Fruit fly (Drosophila melanogaster): ENCODE data around the gene RpS5a.

Gene RpS5a

DNA sequence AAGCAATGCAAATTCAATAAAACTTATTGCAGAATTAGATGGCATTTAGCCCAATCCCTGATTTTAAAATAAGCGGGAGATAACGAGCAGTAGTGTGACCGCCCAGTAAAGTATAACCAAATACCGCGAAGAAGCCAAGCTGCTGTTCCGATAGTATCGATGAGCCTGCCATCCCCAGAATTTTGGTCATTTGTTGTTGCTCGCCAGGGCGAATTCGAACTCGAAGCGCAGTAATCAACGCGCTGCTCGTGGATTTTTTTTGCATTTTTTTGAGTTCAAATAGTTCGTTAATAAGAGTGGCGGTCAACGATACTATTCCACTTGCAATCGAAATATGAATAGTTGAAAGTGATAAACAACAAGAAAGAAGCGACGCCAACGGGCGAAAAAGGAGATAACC is 11.8 kb upstream of the RpS5a start, which contains the start of gene baz (continued):
- TF ChIP-seq Ravus (GFP tag; IDR thresholded peaks at IDR 0.05) (no peak), CG17802 (tag; optimal IDR thresholded peaks at IDR 0.05) (no peak), nau (GFP tag; optimal IDR thresholded peaks at IDR 0.05) (no peak), CG12391 (tag; optimal IDR thresholded peaks at IDR 0.05) (peak; percentile 15), sens-2 (GFP tag; IDR thresholded peaks at IDR 0.05) (no peak), CG3847 (GFP tag; IDR thresholded peaks at IDR 0.05) (peak; percentile 42), lmd (GFP tag; IDR thresholded peaks at IDR 0.05) (no peak), pnt (GFP tag; optimal IDR thresholded peaks at IDR 0.05) (no peak), CG4730 (GFP tag; IDR thresholded peaks at IDR 0.05) (no peak), CG8944 (GFP tag; optimal IDR thresholded peaks at IDR 0.05) (no peak), Side (GFP tag; optimal IDR thresholded peaks at IDR 0.05) (no peak), CoRest (tag; optimal IDR thresholded peaks at IDR 0.05) (peak; percentile 17), CG3281 (GFP tag; optimal IDR thresholded peaks at IDR 0.05) (no peak), CG2202 (tag; optimal IDR thresholded peaks at IDR 0.05) (no peak), lab (GFP tag; optimal IDR thresholded peaks at IDR 0.05) (no peak), C15 (GFP tag; IDR thresholded peaks at IDR 0.05) (no peak), eyg (GFP tag; optimal IDR thresholded peaks at IDR 0.05) (no peak), Ssrp (tag; optimal IDR thresholded peaks at IDR 0.05) (no peak), klu (GFP tag; IDR thresholded peaks at IDR 0.05) (no peak), Xbp1 (GFP tag; optimal IDR thresholded peaks at IDR 0.05) (peak; percentile 18), D19A (tag; optimal IDR thresholded peaks at IDR 0.05) (no peak), da (GFP tag; optimal IDR thresholded peaks at IDR 0.05) (no peak), CG4424 (GFP tag; optimal IDR thresholded peaks at IDR 0.05) (no peak), Stat92E (GFP tag; optimal IDR thresholded peaks at IDR 0.05) (peak in 1 of 3 experiments; percentile 46), CG10979 (tag; optimal IDR thresholded peaks at IDR 0.05) (no peak), CG32532 (GFP tag; IDR thresholded peaks at IDR 0.05) (no peak), crol (GFP tag; IDR thresholded peaks at IDR 0.05) (no peak), ken (GFP tag; IDR thresholded peaks at IDR 0.05) (no peak), CG10565 (GFP tag; optimal IDR thresholded peaks at IDR 0.05) (no peak), jing (GFP tag; optimal IDR thresholded peaks at IDR 0.05) (no peak), trem (tag; optimal IDR thresholded peaks at IDR 0.05) (peak; percentile 66), az2 (GFP tag; optimal IDR thresholded peaks at IDR 0.05) (no peak), sim (GFP tag; IDR thresholded peaks at IDR 0.05) (no peak), CG11560 (tag; IDR thresholded peaks at IDR 0.05) (no peak), Rx (GFP tag; IDR thresholded peaks at IDR 0.05) (no peak), CG18476 (GFP tag; optimal IDR thresholded peaks at IDR 0.05) (no peak), CTCF (GFP tag; optimal IDR thresholded peaks at IDR 0.05) (peak; percentile 51), CG9727 (GFP tag; optimal IDR thresholded peaks at IDR 0.05) (no peak), ewg (GFP tag; optimal IDR thresholded peaks at IDR 0.05) (no peak), Atf6 (GFP tag; IDR thresholded peaks at IDR 0.05) (no peak), CG18619 (GFP tag; optimal IDR thresholded peaks at IDR 0.05) (no peak), Dref (GFP tag; IDR thresholded peaks at IDR 0.05) (peak; percentile 59), Myb (GFP tag; optimal IDR thresholded peaks at IDR 0.05) (peak; percentile 75), Opbp (GFP tag; IDR thresholded peaks at IDR 0.05; ENCODE audit: partially characterized antibody) (peak; percentile 92), Pdp1 (GFP tag; optimal IDR thresholded peaks at IDR 0.05) (peak in 1 of 2 experiments; percentile 83), pros (GFP tag; optimal IDR thresholded peaks at IDR 0.05) (no peak), CG17361 (GFP tag; IDR thresholded peaks at IDR 0.05) (0 out of 3 replicates have a peak, but pooled peaks have one; percentile 8), phol (tag; optimal IDR thresholded peaks at IDR 0.05) (peak; percentile 30), zfh1 (GFP tag; IDR thresholded peaks at IDR 0.05) (no peak), CG34376 (GFP tag; optimal IDR thresholded peaks at IDR 0.05) (no peak), B-H1 (GFP tag; IDR thresholded peaks at IDR 0.05) (no peak), CG10147 (GFP tag; optimal IDR thresholded peaks at IDR 0.05) (no peak), esg (GFP tag; conservative IDR thresholded peaks at IDR 0.05) (no peak)

Measured in whole organism, embryonic.